Worm (Caenorhabditis elegans) whole organism, L3 larva: ENCODE results near the gene C13A2.7.
A peak's percentile ranks its signal among the peaks of the same experiment; 100 is the strongest.

ENCODE experiments used
- R02D3.7 ChIP-seq: fragments of 150-350 bp; optimal IDR thresholded peaks from 2 replicates; lab custom pipeline; 2014; ENCODE audit warnings: missing biosample characterization, missing genetic modification characterization
- ZK546.5 ChIP-seq: sonication (generic microtip); optimal IDR thresholded peaks from 2 replicates; lab custom pipeline; 2017; ENCODE audit warnings: missing biosample characterization, missing genetic modification characterization
- aly-2 ChIP-seq: fragments of 150-350 bp; optimal IDR thresholded peaks from 2 replicates; lab custom pipeline; 2014; ENCODE audit warnings: missing biosample characterization, missing genetic modification characterization
- ama-1 ChIP-seq: fragments of 150-350 bp; optimal IDR thresholded peaks from 2 replicates; lab custom pipeline; 2018
- ceh-16 ChIP-seq: sonication (generic microtip); optimal IDR thresholded peaks from 2 replicates; lab custom pipeline; 2017; ENCODE audit warnings: missing biosample characterization, missing genetic modification characterization
- ceh-28 ChIP-seq: fragments of 150-350 bp; optimal IDR thresholded peaks from 2 replicates; lab custom pipeline; 2014; ENCODE audit warnings: missing biosample characterization, missing genetic modification reagents, missing genetic modification characterization
- ceh-82 ChIP-seq: fragments of 150-350 bp; optimal IDR thresholded peaks from 2 replicates; lab custom pipeline; 2014; ENCODE audit warnings: missing biosample characterization, missing genetic modification characterization
- ceh-9 ChIP-seq: sonication (generic microtip); optimal IDR thresholded peaks from 2 replicates; lab custom pipeline; 2018; ENCODE audit warnings: missing biosample characterization, missing genetic modification characterization
- daf-12 ChIP-seq: fragments of 150-350 bp; optimal IDR thresholded peaks from 2 replicates; lab custom pipeline; 2014; ENCODE audit warnings: missing biosample characterization, missing genetic modification reagents, missing genetic modification characterization
- egl-27 ChIP-seq: sonication (generic microtip); optimal IDR thresholded peaks from 4 replicates; lab custom pipeline; 2017; ENCODE audit warnings: missing biosample characterization, missing genetic modification reagents, missing genetic modification characterization
- egl-5 ChIP-seq: fragments of 150-350 bp; optimal IDR thresholded peaks from 2 replicates; lab custom pipeline; 2017; ENCODE audit warnings: missing biosample characterization, missing genetic modification reagents, missing genetic modification characterization, inconsistent platforms
- elt-1 ChIP-seq: fragments of 150-350 bp; optimal IDR thresholded peaks from 2 replicates; lab custom pipeline; 2014; ENCODE audit warnings: missing biosample characterization, missing genetic modification characterization
- elt-2 ChIP-seq: sonication (generic microtip); optimal IDR thresholded peaks from 2 replicates; lab custom pipeline; 2016; ENCODE audit warnings: missing genetic modification reagents, mild to moderate bottlenecking, missing genetic modification characterization, missing compliant biosample characterization
- elt-3 ChIP-seq, 3 experiments: fragments of 150-350 bp in 1 of 3; sonication (generic microtip) in 2 of 3; optimal IDR thresholded peaks; 2 replicates in 2 of 3; 4 replicates in 1 of 3; lab custom pipeline; 2014 to 2017; ENCODE audit warnings: missing biosample characterization in 3 of 3, missing genetic modification characterization in 3 of 3
- eor-1 ChIP-seq, 2 experiments: fragments of 150-350 bp; optimal IDR thresholded peaks; 2 replicates each; lab custom pipeline; 2014 to 2018; ENCODE audit warnings: missing biosample characterization in 2 of 2, missing genetic modification characterization in 2 of 2
- fkh-10 ChIP-seq: sonication (generic microtip); optimal IDR thresholded peaks from 2 replicates; lab custom pipeline; 2017; ENCODE audit warnings: missing biosample characterization, missing genetic modification reagents, missing genetic modification characterization
- fkh-2 ChIP-seq: fragments of 150-350 bp; optimal IDR thresholded peaks from 2 replicates; lab custom pipeline; 2014; ENCODE audit warnings: missing biosample characterization, missing genetic modification reagents, missing genetic modification characterization
- fos-1 ChIP-seq: fragments of 150-350 bp; optimal IDR thresholded peaks from 2 replicates; lab custom pipeline; 2014; ENCODE audit warnings: missing biosample characterization, missing genetic modification characterization
- hmg-11 ChIP-seq: sonication (generic microtip); optimal IDR thresholded peaks from 2 replicates; lab custom pipeline; 2016; ENCODE audit warnings: missing genetic modification characterization, missing compliant biosample characterization
- jun-1 ChIP-seq: fragments of 150-350 bp; optimal IDR thresholded peaks from 2 replicates; lab custom pipeline; 2014; ENCODE audit warnings: missing biosample characterization, missing genetic modification reagents, missing genetic modification characterization
- lin-15B ChIP-seq: fragments of 150-350 bp; optimal IDR thresholded peaks from 2 replicates; lab custom pipeline; 2014; ENCODE audit warnings: missing biosample characterization, missing genetic modification characterization
- lin-39 ChIP-seq: fragments of 150-350 bp; optimal IDR thresholded peaks from 2 replicates; lab custom pipeline; 2018; ENCODE audit warnings: missing biosample characterization, missing genetic modification reagents, missing genetic modification characterization
- lsy-12 ChIP-seq: sonication (generic microtip); optimal IDR thresholded peaks from 2 replicates; lab custom pipeline; 2016; ENCODE audit warnings: mild to moderate bottlenecking, missing genetic modification characterization, missing compliant biosample characterization
- mdl-1 ChIP-seq: fragments of 150-350 bp; optimal IDR thresholded peaks from 2 replicates; lab custom pipeline; 2014; ENCODE audit warnings: missing biosample characterization, missing genetic modification characterization
- mml-1 ChIP-seq: fragments of 150-350 bp; sonication (generic microtip); optimal IDR thresholded peaks from 3 replicates; lab custom pipeline; 2014; ENCODE audit warnings: missing biosample characterization, missing genetic modification characterization
- nfya-1 ChIP-seq: sonication (generic microtip); optimal IDR thresholded peaks from 2 replicates; lab custom pipeline; 2017; ENCODE audit warnings: missing genetic modification characterization, mild to moderate bottlenecking, missing compliant biosample characterization, antibody characterized with exemption, moderate library complexity; ENCODE audit not compliant: insufficient read depth
- nhr-11 ChIP-seq: fragments of 150-350 bp; optimal IDR thresholded peaks from 2 replicates; lab custom pipeline; 2014; ENCODE audit warnings: missing biosample characterization, missing genetic modification characterization
- nhr-12 ChIP-seq: fragments of 150-350 bp; optimal IDR thresholded peaks from 2 replicates; lab custom pipeline; 2014; ENCODE audit warnings: missing biosample characterization, missing genetic modification characterization
- nhr-23 ChIP-seq: fragments of 150-350 bp; optimal IDR thresholded peaks from 2 replicates; lab custom pipeline; 2014; ENCODE audit warnings: missing biosample characterization, missing genetic modification reagents, missing genetic modification characterization
- nhr-237 ChIP-seq: fragments of 150-350 bp; optimal IDR thresholded peaks from 2 replicates; lab custom pipeline; 2014; ENCODE audit warnings: missing biosample characterization, missing genetic modification characterization
- nhr-25 ChIP-seq: sonication (generic microtip); optimal IDR thresholded peaks from 2 replicates; lab custom pipeline; 2017; ENCODE audit warnings: missing biosample characterization, missing genetic modification characterization
- nhr-28 ChIP-seq: fragments of 150-350 bp; optimal IDR thresholded peaks from 2 replicates; lab custom pipeline; 2014; ENCODE audit warnings: missing biosample characterization, missing genetic modification characterization
- nhr-43 ChIP-seq: sonication (generic microtip); optimal IDR thresholded peaks from 2 replicates; lab custom pipeline; 2016; ENCODE audit warnings: mild to moderate bottlenecking, missing genetic modification characterization, missing compliant biosample characterization; ENCODE audit not compliant: poor library complexity, severe bottlenecking
- nhr-67 ChIP-seq: fragments of 150-350 bp; optimal IDR thresholded peaks from 2 replicates; lab custom pipeline; 2014; ENCODE audit warnings: missing biosample characterization, missing genetic modification characterization
- nhr-76 ChIP-seq: fragments of 150-350 bp; sonication (generic microtip); optimal IDR thresholded peaks from 5 replicates; lab custom pipeline; 2014; ENCODE audit warnings: missing biosample characterization, missing genetic modification characterization
- nhr-77 ChIP-seq: fragments of 150-350 bp; optimal IDR thresholded peaks from 2 replicates; lab custom pipeline; 2014; ENCODE audit warnings: missing biosample characterization, missing genetic modification characterization
- pha-4 ChIP-seq: fragments of 150-350 bp; optimal IDR thresholded peaks from 2 replicates; lab custom pipeline; 2014; ENCODE audit warnings: missing biosample characterization, missing genetic modification reagents, missing genetic modification characterization
- pqm-1 ChIP-seq: fragments of 150-350 bp; optimal IDR thresholded peaks from 2 replicates; lab custom pipeline; 2017; ENCODE audit warnings: missing biosample characterization, missing genetic modification characterization, inconsistent platforms
- sea-2 ChIP-seq: fragments of 150-350 bp; sonication (generic microtip); optimal IDR thresholded peaks from 4 replicates; lab custom pipeline; 2014; ENCODE audit warnings: missing biosample characterization, missing genetic modification reagents, missing genetic modification characterization
- skn-1 ChIP-seq: fragments of 150-350 bp; optimal IDR thresholded peaks from 2 replicates; lab custom pipeline; 2014; ENCODE audit warnings: missing biosample characterization, missing genetic modification characterization
- snpc-4 ChIP-seq: fragments of 150-350 bp; optimal IDR thresholded peaks from 2 replicates; lab custom pipeline; 2014; ENCODE audit warnings: missing biosample characterization, missing genetic modification characterization
- tbx-2 ChIP-seq: sonication (generic microtip); optimal IDR thresholded peaks from 2 replicates; lab custom pipeline; 2016; ENCODE audit warnings: mild to moderate bottlenecking, missing genetic modification characterization, missing compliant biosample characterization
- unc-39 ChIP-seq: sonication (generic microtip); optimal IDR thresholded peaks from 4 replicates; lab custom pipeline; 2017; ENCODE audit warnings: missing biosample characterization, missing genetic modification characterization
- unc-62 ChIP-seq: fragments of 150-350 bp; sonication (generic microtip); optimal IDR thresholded peaks from 4 replicates; lab custom pipeline; 2014; ENCODE audit warnings: missing biosample characterization, missing genetic modification reagents, missing genetic modification characterization
- zag-1 ChIP-seq: fragments of 150-350 bp; optimal IDR thresholded peaks from 2 replicates; lab custom pipeline; 2014; ENCODE audit warnings: missing biosample characterization, missing genetic modification characterization
- ztf-11 ChIP-seq: fragments of 150-350 bp; optimal IDR thresholded peaks from 2 replicates; lab custom pipeline; 2014; ENCODE audit warnings: missing biosample characterization, missing genetic modification characterization
- ztf-4 ChIP-seq: fragments of 150-350 bp; optimal IDR thresholded peaks from 2 replicates; lab custom pipeline; 2014; ENCODE audit warnings: missing biosample characterization, missing genetic modification characterization

Gene C13A2.7

ce11 chrV:7225894-7226293 is 40.2 kb upstream of the C13A2.7 start:
- no peak for TF ChIP-seq unc-62 (GFP tag; lab: Kevin White, UChicago)
- no peak for TF ChIP-seq lin-39 (tag; lab: Kevin White, UChicago)
- TF ChIP-seq fos-1 (tag; lab: Kevin White, UChicago) = no peak
- TF ChIP-seq nhr-12 (tag; lab: Kevin White, UChicago) = no peak
- TF ChIP-seq fkh-2 (tag; lab: Kevin White, UChicago) = no peak
- no peak for TF ChIP-seq snpc-4 (tag; lab: Kevin White, UChicago)
- TF ChIP-seq nhr-77 (tag; lab: Kevin White, UChicago) = no peak
- TF ChIP-seq nhr-67 (tag; lab: Kevin White, UChicago) = no peak
- TF ChIP-seq ZK546.5 (tag; lab: Kevin White, UChicago) = no peak
- TF ChIP-seq nhr-25 (tag; lab: Kevin White, UChicago) = no peak
- TF ChIP-seq ceh-28 (tag; lab: Kevin White, UChicago) = no peak
- no peak for TF ChIP-seq tbx-2
- no peak for TF ChIP-seq egl-27 (tag; lab: Kevin White, UChicago)
- TF ChIP-seq pha-4 (tag; lab: Kevin White, UChicago) = no peak
- no peak for TF ChIP-seq lin-15B
- TF ChIP-seq nhr-43 (tag; lab: Kevin White, UChicago) = no peak
- TF ChIP-seq, all 47 proteins: peak for 0

- TF ChIP-seq lin-39 (tag; lab: Kevin White, UChicago) (peak; percentile 12), egl-27 (tag; lab: Kevin White, UChicago) (no peak), zag-1 (tag; lab: Kevin White, UChicago) (no peak), R02D3.7 (peak; percentile 17), fkh-2 (tag; lab: Kevin White, UChicago) (no peak), snpc-4 (tag; lab: Kevin White, UChicago) (no peak), nhr-43 (tag; lab: Kevin White, UChicago) (peak; percentile 20), daf-12 (no peak), pqm-1 (tag; lab: Kevin White, UChicago) (no peak), ZK546.5 (tag; lab: Kevin White, UChicago) (no peak), egl-5 (tag; lab: Kevin White, UChicago) (no peak), ceh-28 (tag; lab: Kevin White, UChicago) (no peak), hmg-11 (peak; percentile 73), skn-1 (tag; lab: Kevin White, UChicago) (no peak), ztf-4 (tag; lab: Kevin White, UChicago) (no peak), sea-2 (GFP tag; lab: Kevin White, UChicago) (no peak), nhr-77 (tag; lab: Kevin White, UChicago) (no peak), tbx-2 (no peak), ceh-16 (tag; lab: Kevin White, UChicago) (no peak), fkh-10 (GFP tag; lab: Kevin White, UChicago) (no peak), nhr-237 (tag; lab: Kevin White, UChicago) (no peak), nhr-23 (tag; lab: Kevin White, UChicago) (peak; percentile 50), nhr-76 (tag; lab: Kevin White, UChicago) (no peak), nhr-12 (tag; lab: Kevin White, UChicago) (no peak), ceh-82 (tag; lab: Kevin White, UChicago) (no peak), pha-4 (tag; lab: Kevin White, UChicago) (peak; percentile 65), aly-2 (no peak), nhr-28 (no peak), mdl-1 (tag; lab: Kevin White, UChicago) (no peak), nhr-25 (tag; lab: Kevin White, UChicago) (no peak), lsy-12 (no peak), unc-62 (GFP tag; lab: Kevin White, UChicago) (no peak), nhr-67 (tag; lab: Kevin White, UChicago) (no peak), unc-39 (tag; lab: Kevin White, UChicago) (no peak), elt-1 (tag; lab: Kevin White, UChicago) (no peak), nhr-11 (tag; lab: Kevin White, UChicago) (no peak), fos-1 (tag; lab: Kevin White, UChicago) (no peak), mml-1 (tag; lab: Kevin White, UChicago) (no peak), nfya-1 (peak; percentile 58), ama-1 (lab: Kevin White, UChicago) (no peak), lin-15B (peak; percentile 78), ceh-9 (tag; lab: Kevin White, UChicago) (no peak), elt-2 (tag; lab: Kevin White, UChicago) (peak; percentile 14), elt-3 (tag; optimal IDR thresholded peaks at IDR 0.05; lab: Kevin White, UChicago) (no peak), ztf-11 (tag; lab: Kevin White, UChicago) (no peak), jun-1 (tag; lab: Kevin White, UChicago) (no peak), eor-1 (tag; optimal IDR thresholded peaks at IDR 0.05; lab: Kevin White, UChicago) (no peak)
Measured at ce11 chrV:7230847-7231246, 35.3 kb upstream of the C13A2.7 start, which contains the start of the genes gei-6 and krr-1. gei-6 (minus strand) TSS chrV:7230848. krr-1 (plus strand) TSS chrV:7231190.
